Fruit fly (Drosophila melanogaster) whole organism, embryonic: ENCODE results near the gene CG6961.
A peak's percentile ranks its signal among the peaks of the same experiment; 100 is the strongest.

Experiments used
- Adf1 ChIP-seq: fragments of 200-800 bp; sonication (Bioruptor generic); IDR thresholded peaks from 2 replicates; pipeline ENCODE4 v1.3.6; 2022; ENCODE audit warnings: missing biosample characterization, missing genetic modification characterization
- Antp ChIP-seq: fragments of 200-800 bp; sonication (Bioruptor generic); optimal IDR thresholded peaks from 3 replicates; lab custom pipeline; 2016; ENCODE audit warnings: missing biosample characterization, missing genetic modification characterization
- CG10431 ChIP-seq: fragments of 200-800 bp; sonication (Bioruptor generic); optimal IDR thresholded peaks from 3 replicates; lab custom pipeline; 2018; ENCODE audit warnings: missing biosample characterization, mild to moderate bottlenecking, missing genetic modification characterization
- CG10462 ChIP-seq: fragments of 200-800 bp; sonication (Bioruptor generic); optimal IDR thresholded peaks from 2 replicates; lab custom pipeline; 2016; ENCODE audit warnings: missing biosample characterization, missing genetic modification characterization
- CG10959 ChIP-seq: fragments of 200-800 bp; sonication (Bioruptor generic); IDR thresholded peaks from 2 replicates; pipeline ENCODE4 v1.3.6; 2022; ENCODE audit warnings: missing biosample characterization, missing genetic modification characterization
- CG10979 ChIP-seq: fragments of 200-800 bp; sonication (Bioruptor generic); optimal IDR thresholded peaks from 2 replicates; lab custom pipeline; 2018; ENCODE audit warnings: missing biosample characterization, mild to moderate bottlenecking, missing genetic modification characterization, moderate library complexity
- CG11093 ChIP-seq: fragments of 200-800 bp; sonication (Bioruptor generic); IDR thresholded peaks from 3 replicates; pipeline ENCODE4 v1.3.6; 2022; ENCODE audit warnings: missing biosample characterization, missing genetic modification characterization
- CG11247 ChIP-seq: fragments of 200-800 bp; sonication (Bioruptor generic); IDR thresholded peaks from 2 replicates; pipeline ENCODE4 v1.3.6; 2022; ENCODE audit warnings: missing biosample characterization, missing genetic modification characterization
- CG12391 ChIP-seq: fragments of 200-800 bp; sonication (Bioruptor generic); optimal IDR thresholded peaks from 3 replicates; lab custom pipeline; 2018; ENCODE audit warnings: missing biosample characterization, mild to moderate bottlenecking, missing genetic modification characterization, moderate library complexity
- CG12659 ChIP-seq: fragments of 200-800 bp; sonication (Bioruptor generic); optimal IDR thresholded peaks from 3 replicates; lab custom pipeline; 2017; ENCODE audit warnings: mild to moderate bottlenecking, missing biosample characterization, missing genetic modification reagents, missing genetic modification characterization
- CG15514 ChIP-seq: fragments of 200-800 bp; sonication (Bioruptor generic); optimal IDR thresholded peaks from 3 replicates; lab custom pipeline; 2017; ENCODE audit warnings: missing biosample characterization, missing genetic modification characterization, mild to moderate bottlenecking, moderate library complexity, missing genetic modification reagents
- CG16863 ChIP-seq: fragments of 200-800 bp; sonication (Bioruptor generic); optimal IDR thresholded peaks from 3 replicates; lab custom pipeline; 2016; ENCODE audit warnings: missing biosample characterization, missing genetic modification characterization
- CG17361 ChIP-seq: fragments of 200-800 bp; sonication (Bioruptor generic); IDR thresholded peaks from 3 replicates; pipeline ENCODE4 v1.3.6; 2022; ENCODE audit warnings: missing biosample characterization, missing genetic modification characterization
- CG17829 ChIP-seq: fragments of 200-800 bp; optimal IDR thresholded peaks from 2 replicates; lab custom pipeline; 2019; ENCODE audit warnings: missing biosample characterization, mild to moderate bottlenecking, missing genetic modification characterization, moderate library complexity
- CG1832 ChIP-seq: fragments of 200-800 bp; sonication (Bioruptor generic); optimal IDR thresholded peaks from 2 replicates; lab custom pipeline; 2017; ENCODE audit warnings: missing biosample characterization, mild to moderate bottlenecking, missing genetic modification characterization, inconsistent platforms
- CG18599 ChIP-seq: fragments of 200-800 bp; sonication (Bioruptor generic); optimal IDR thresholded peaks from 3 replicates; lab custom pipeline; 2017; ENCODE audit warnings: missing biosample characterization, missing genetic modification characterization, mild to moderate bottlenecking, moderate library complexity, missing genetic modification reagents
- CG31388 ChIP-seq: fragments of 200-800 bp; sonication (Bioruptor generic); optimal IDR thresholded peaks from 2 replicates; lab custom pipeline; 2016; ENCODE audit warnings: missing biosample characterization, missing genetic modification characterization
- CG31441 ChIP-seq: fragments of 200-800 bp; sonication (Bioruptor generic); IDR thresholded peaks from 2 replicates; pipeline ENCODE4 v1.3.6; 2022; ENCODE audit warnings: missing biosample characterization, missing genetic modification characterization
- CG34422 ChIP-seq: fragments of 200-800 bp; sonication (Bioruptor generic); IDR thresholded peaks from 3 replicates; pipeline ENCODE4 v1.3.6; 2022; ENCODE audit warnings: missing biosample characterization, missing genetic modification characterization
- CG3847 ChIP-seq: fragments of 200-800 bp; sonication (Bioruptor generic); IDR thresholded peaks from 2 replicates; pipeline ENCODE4 v1.3.6; 2022; ENCODE audit warnings: missing biosample characterization, missing genetic modification characterization
- CG6689 ChIP-seq: fragments of 200-800 bp; sonication (Bioruptor generic); IDR thresholded peaks from 2 replicates; pipeline ENCODE4 v1.3.6; 2022; ENCODE audit warnings: missing biosample characterization, missing genetic modification characterization
- CG7556 ChIP-seq: fragments of 200-800 bp; sonication (Bioruptor generic); optimal IDR thresholded peaks from 2 replicates; lab custom pipeline; 2017; ENCODE audit warnings: missing biosample characterization, mild to moderate bottlenecking, missing genetic modification characterization
- CG9609 ChIP-seq: fragments of 200-800 bp; sonication (Bioruptor generic); optimal IDR thresholded peaks from 3 replicates; lab custom pipeline; 2016; ENCODE audit warnings: missing biosample characterization, missing genetic modification characterization
- Lim3 ChIP-seq: fragments of 200-800 bp; sonication (Bioruptor generic); IDR thresholded peaks from 2 replicates; pipeline ENCODE4 v1.3.6; 2022; ENCODE audit warnings: missing biosample characterization, missing genetic modification characterization
- Lpt ChIP-seq: fragments of >200 bp; optimal IDR thresholded peaks from 2 replicates; lab custom pipeline; 2018; ENCODE audit warnings: missing biosample characterization, missing genetic modification characterization
- Mrtf ChIP-seq: fragments of 200-800 bp; sonication (Bioruptor generic); IDR thresholded peaks from 3 replicates; pipeline ENCODE4 v1.3.6; 2022; ENCODE audit warnings: missing biosample characterization, missing genetic modification characterization
- Oli ChIP-seq: fragments of 200-800 bp; sonication (Bioruptor generic); optimal IDR thresholded peaks from 2 replicates; lab custom pipeline; 2018; ENCODE audit warnings: missing biosample characterization, mild to moderate bottlenecking, missing genetic modification characterization, moderate library complexity
- PHDP ChIP-seq: fragments of 200-800 bp; sonication (Bioruptor generic); optimal IDR thresholded peaks from 3 replicates; lab custom pipeline; 2018; ENCODE audit warnings: missing biosample characterization, mild to moderate bottlenecking, missing genetic modification characterization, moderate library complexity
- Trl ChIP-seq, 3 experiments: fragments of >200 bp in 2 of 3; fragments of 200-800 bp in 1 of 3; sonication (Bioruptor generic) in 1 of 3; optimal IDR thresholded peaks; 2 replicates in 1 of 3; 3 replicates in 2 of 3; lab custom pipeline; 2016 to 2017; ENCODE audit warnings: missing biosample characterization in 1 of 3, missing genetic modification characterization in 1 of 3
- YL-1 ChIP-seq: fragments of 200-800 bp; sonication (Bioruptor generic); optimal IDR thresholded peaks from 3 replicates; lab custom pipeline; 2017; ENCODE audit warnings: missing biosample characterization, mild to moderate bottlenecking, missing genetic modification characterization
- bbx ChIP-seq: fragments of 200-800 bp; sonication (Bioruptor generic); IDR thresholded peaks from 2 replicates; pipeline ENCODE4 v1.3.6; 2022; ENCODE audit warnings: missing biosample characterization, missing genetic modification characterization; ENCODE audit not compliant: partially characterized antibody
- bsh ChIP-seq, 2 experiments: fragments of 200-800 bp; sonication (Bioruptor generic); optimal IDR thresholded peaks; 2 replicates each; lab custom pipeline; 2017 to 2018; ENCODE audit warnings: mild to moderate bottlenecking in 2 of 2, missing biosample characterization in 2 of 2, missing genetic modification characterization in 2 of 2, moderate library complexity in 1 of 2
- crol ChIP-seq: fragments of 200-800 bp; sonication (Bioruptor generic); IDR thresholded peaks from 2 replicates; pipeline ENCODE4 v1.3.6; 2022; ENCODE audit warnings: missing biosample characterization, missing genetic modification characterization
- crp ChIP-seq, 2 experiments: fragments of 200-800 bp; sonication (Bioruptor generic); optimal IDR thresholded peaks; 2 replicates in 1 of 2; 3 replicates in 1 of 2; lab custom pipeline; 2017; ENCODE audit warnings: missing biosample characterization in 2 of 2, missing genetic modification characterization in 2 of 2, mild to moderate bottlenecking in 1 of 2, moderate library complexity in 1 of 2
- disco-r ChIP-seq: fragments of 200-800 bp; sonication (Bioruptor generic); optimal IDR thresholded peaks from 2 replicates; lab custom pipeline; 2016; ENCODE audit warnings: missing biosample characterization, missing genetic modification characterization
- dpn ChIP-seq, 2 experiments: fragments of 200-800 bp; sonication (Bioruptor generic); optimal IDR thresholded peaks; 3 replicates each; lab custom pipeline; 2016; ENCODE audit warnings: missing biosample characterization in 2 of 2, missing genetic modification characterization in 2 of 2
- ems ChIP-seq: fragments of 200-800 bp; sonication (Bioruptor generic); optimal IDR thresholded peaks from 3 replicates; lab custom pipeline; 2016; ENCODE audit warnings: missing biosample characterization, missing genetic modification characterization
- gcm ChIP-seq: fragments of 200-800 bp; sonication (Bioruptor generic); optimal IDR thresholded peaks from 2 replicates; lab custom pipeline; 2019; ENCODE audit warnings: missing biosample characterization, mild to moderate bottlenecking, missing genetic modification characterization, moderate library complexity
- kni ChIP-seq: fragments of 200-800 bp; sonication (Bioruptor generic); optimal IDR thresholded peaks from 3 replicates; lab custom pipeline; 2017; ENCODE audit warnings: mild to moderate bottlenecking, missing biosample characterization, missing genetic modification reagents, missing genetic modification characterization
- maf-S ChIP-seq: fragments of 200-800 bp; sonication (Bioruptor generic); optimal IDR thresholded peaks from 2 replicates; lab custom pipeline; 2016; ENCODE audit warnings: missing biosample characterization, missing genetic modification characterization
- pnt ChIP-seq: fragments of 200-800 bp; sonication (Bioruptor generic); optimal IDR thresholded peaks from 3 replicates; lab custom pipeline; 2016; ENCODE audit warnings: missing biosample characterization, missing genetic modification characterization
- seq ChIP-seq: fragments of 200-800 bp; sonication (Bioruptor generic); IDR thresholded peaks from 2 replicates; pipeline ENCODE4 v1.3.6; 2022; ENCODE audit warnings: missing biosample characterization, missing genetic modification characterization
- sisA ChIP-seq: fragments of 200-800 bp; sonication (Bioruptor generic); IDR thresholded peaks from 2 replicates; pipeline ENCODE4 v1.3.6; 2022; ENCODE audit warnings: missing biosample characterization, missing genetic modification characterization
- slp2 ChIP-seq: fragments of 200-800 bp; sonication (Bioruptor generic); optimal IDR thresholded peaks from 2 replicates; lab custom pipeline; 2016; ENCODE audit warnings: missing biosample characterization, missing genetic modification characterization
- ssp ChIP-seq: fragments of 200-800 bp; sonication (Bioruptor generic); IDR thresholded peaks from 2 replicates; pipeline ENCODE4 v1.3.6; 2022; ENCODE audit warnings: missing biosample characterization, missing genetic modification characterization
- tgo ChIP-seq: fragments of 200-800 bp; sonication (Bioruptor generic); IDR thresholded peaks from 3 replicates; pipeline ENCODE4 v1.3.6; 2022; ENCODE audit warnings: missing biosample characterization, missing genetic modification characterization
- tio ChIP-seq: fragments of 200-800 bp; sonication (Bioruptor generic); optimal IDR thresholded peaks from 2 replicates; lab custom pipeline; 2017; ENCODE audit warnings: missing biosample characterization, missing genetic modification characterization, inconsistent platforms
- unpg ChIP-seq: fragments of 200-800 bp; sonication (Bioruptor generic); optimal IDR thresholded peaks from 3 replicates; lab custom pipeline; 2018; ENCODE audit warnings: missing biosample characterization, mild to moderate bottlenecking, missing genetic modification characterization, moderate library complexity
- zen ChIP-seq: fragments of 200-800 bp; sonication (Bioruptor generic); optimal IDR thresholded peaks from 3 replicates; lab custom pipeline; 2018; ENCODE audit warnings: missing biosample characterization, mild to moderate bottlenecking, missing genetic modification characterization, moderate library complexity

Gene CG6961

DNA sequence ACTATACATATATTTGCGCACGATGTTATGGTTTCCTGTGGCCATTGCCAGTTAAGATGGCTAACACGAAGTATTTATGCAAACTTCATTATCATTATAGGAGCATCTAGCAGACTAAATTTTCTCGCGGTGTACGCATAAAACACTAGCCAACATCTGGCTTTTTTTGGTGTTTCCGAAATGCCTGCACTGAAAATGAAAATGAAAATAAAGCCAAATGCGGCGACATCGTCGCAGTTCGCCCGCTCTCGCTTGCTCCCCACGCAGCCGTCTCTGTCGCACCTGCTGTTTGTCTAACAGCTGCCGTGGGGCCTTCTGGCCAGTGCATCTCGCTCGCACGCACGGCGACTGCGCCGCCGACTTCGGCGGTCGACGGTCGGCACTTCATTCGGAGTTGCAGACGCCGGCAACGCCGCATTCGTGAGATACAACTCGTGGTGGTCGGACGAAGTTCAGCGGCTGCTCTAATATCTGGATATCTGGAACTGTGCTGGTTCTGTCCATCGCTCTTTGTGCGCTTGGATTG is 13.1 kb downstream of the CG6961 start, which contains the start of gene CG6891 (continued):
- TF ChIP-seq YL-1 (GFP tag; lab: Kevin White, UChicago) (peak; percentile 30), bsh (GFP tag; optimal IDR thresholded peaks at IDR 0.05; lab: Kevin White, UChicago) (peak; percentile 7 to 54), Trl (optimal IDR thresholded peaks at IDR 0.05; lab: Kevin White, UChicago) (no peak), Trl (GFP tag; optimal IDR thresholded peaks at IDR 0.05; lab: Kevin White, UChicago) (peak; percentile 19), CG12659 (GFP tag; lab: Kevin White, UChicago) (peak; percentile 3), tgo (GFP tag; lab: Robert Waterston, UW) (peak; percentile 23; the same call in 1 of the 3 replicates), CG11093 (GFP tag; lab: Robert Waterston, UW) (no peak), slp2 (GFP tag; lab: Kevin White, UChicago) (no peak), dpn (GFP tag; optimal IDR thresholded peaks at IDR 0.05; lab: Kevin White, UChicago) (peak in 1 of 2 experiments; percentile 7), Adf1 (peak; percentile 91), disco-r (GFP tag; lab: Kevin White, UChicago) (peak; percentile 15), CG34422 (GFP tag; lab: Robert Waterston, UW) (peak; percentile 41; the same call in 1 of the 3 replicates), ems (GFP tag; lab: Kevin White, UChicago) (no peak), PHDP (tag; lab: Kevin White, UChicago) (peak; percentile 4), CG12391 (tag; lab: Kevin White, UChicago) (peak; percentile 19), Lpt (GFP tag; lab: Kevin White, UChicago) (no peak), ssp (GFP tag; lab: Robert Waterston, UW) (peak; percentile 54), seq (GFP tag; lab: Robert Waterston, UW) (no peak; the same call in 1 of the 2 replicates), CG17361 (GFP tag; lab: Robert Waterston, UW) (0 out of 3 replicates have a peak, but pooled peaks have one; percentile 16), zen (tag; lab: Kevin White, UChicago) (no peak), gcm (GFP tag; lab: Kevin White, UChicago) (peak; percentile 6), CG6689 (GFP tag; lab: Robert Waterston, UW) (0 out of 2 replicates have a peak, but pooled peaks have one; percentile 13), pnt (peak; percentile 22), maf-S (GFP tag; lab: Kevin White, UChicago) (no peak), CG9609 (GFP tag; lab: Kevin White, UChicago) (peak; percentile 4), CG16863 (peak; percentile 13), CG1832 (GFP tag; lab: Kevin White, UChicago) (peak; percentile 92), CG10462 (no peak), CG11247 (no peak), CG31441 (GFP tag; lab: Robert Waterston, UW) (peak; percentile 39), CG15514 (GFP tag; lab: Kevin White, UChicago) (peak; percentile 5), Lim3 (GFP tag; lab: Robert Waterston, UW) (no peak), CG10979 (tag; lab: Kevin White, UChicago) (peak; percentile 20), CG17829 (peak; percentile 41), kni (GFP tag; lab: Kevin White, UChicago) (peak; percentile 28), CG10959 (GFP tag; lab: Robert Waterston, UW) (0 out of 2 replicates have a peak, but pooled peaks have one; percentile 17), Antp (GFP tag; lab: Kevin White, UChicago) (peak; percentile 39), CG3847 (GFP tag; lab: Robert Waterston, UW) (0 out of 2 replicates have a peak, but pooled peaks have one; percentile 13), Oli (tag; lab: Kevin White, UChicago) (peak; percentile 38), sisA (peak; percentile 18; the same call in 1 of the 2 replicates), crol (GFP tag; lab: Robert Waterston, UW) (peak; percentile 50), unpg (GFP tag; lab: Kevin White, UChicago) (peak; percentile 41), bbx (GFP tag; lab: Robert Waterston, UW) (peak; percentile 52), CG18599 (GFP tag; lab: Kevin White, UChicago) (no peak), CG7556 (GFP tag; lab: Kevin White, UChicago) (no peak), CG10431 (GFP tag; lab: Kevin White, UChicago) (peak; percentile 47), Mrtf (GFP tag; lab: Robert Waterston, UW) (no peak), CG31388 (no peak), tio (GFP tag; lab: Kevin White, UChicago) (no peak), crp (GFP tag; optimal IDR thresholded peaks at IDR 0.05; lab: Kevin White, UChicago) (peak in 1 of 2 experiments; percentile 17)
